Worm (Caenorhabditis elegans): Measurements from ENCODE around the gene srz-23.

ce11 chrIV:3442513-3442912 lies 10.9 kb upstream of the srz-23 start:
- TF ChIP-seq tbx-2 (tag; optimal IDR thresholded peaks at IDR 0.05) (no peak), ztf-4 (tag; optimal IDR thresholded peaks at IDR 0.05) (no peak), aly-2 (tag; optimal IDR thresholded peaks at IDR 0.05) (no peak), mdl-1 (tag; optimal IDR thresholded peaks at IDR 0.05) (no peak), unc-62 (GFP tag; optimal IDR thresholded peaks at IDR 0.05) (no peak), ceh-82 (tag; optimal IDR thresholded peaks at IDR 0.05) (no peak)

Data from whole organism, L3 larva.